Worm (Caenorhabditis elegans) whole organism, young adult: ENCODE measurements around the gene Y41G9A.10.

Experiments used
- B0261.1 ChIP-seq: sonication (generic microtip); optimal IDR thresholded peaks from 2 replicates; lab custom pipeline; 2016; ENCODE audit warnings: mild to moderate bottlenecking, missing genetic modification characterization, moderate library complexity, missing compliant biosample characterization
- B0336.3 ChIP-seq: fragments of 200-800 bp; sonication (Bioruptor generic); IDR thresholded peaks from 2 replicates; pipeline ENCODE4 v1.3.6; 2022; ENCODE audit warnings: missing genetic modification characterization, missing compliant biosample characterization
- C17E4.6 ChIP-seq: fragments of 200-800 bp; sonication (Bioruptor generic); IDR thresholded peaks from 2 replicates; pipeline ENCODE4 v1.3.6; 2022; ENCODE audit warnings: missing genetic modification reagents, missing genetic modification characterization, missing compliant biosample characterization
- D2030.7 ChIP-seq: fragments of 200-800 bp; sonication (Bioruptor generic); IDR thresholded peaks from 2 replicates; pipeline ENCODE4 v1.3.6; 2022; ENCODE audit warnings: missing genetic modification reagents, missing genetic modification characterization, missing compliant biosample characterization
- F22D6.2 ChIP-seq: sonication (generic microtip); optimal IDR thresholded peaks from 2 replicates; lab custom pipeline; 2016; ENCODE audit warnings: mild to moderate bottlenecking, missing genetic modification characterization, missing compliant biosample characterization
- F55B11.4 ChIP-seq: sonication (generic microtip); optimal IDR thresholded peaks from 2 replicates; lab custom pipeline; 2016; ENCODE audit warnings: missing compliant biosample characterization, missing genetic modification characterization, borderline replicate concordance; ENCODE audit not compliant: insufficient read depth
- Y53F4B.3 ChIP-seq: fragments of 200-800 bp; sonication (Bioruptor generic); IDR thresholded peaks from 2 replicates; pipeline ENCODE4 v1.3.6; 2022; ENCODE audit warnings: missing genetic modification reagents, missing genetic modification characterization, missing compliant biosample characterization
- Y53G8AR.9 ChIP-seq: fragments of 200-800 bp; sonication (Bioruptor generic); conservative IDR thresholded peaks from 2 replicates; pipeline ENCODE4 v1.3.6; 2022; ENCODE audit warnings: missing genetic modification reagents, missing genetic modification characterization, missing compliant biosample characterization
- Y56A3A.18 ChIP-seq: fragments of 200-800 bp; sonication (Bioruptor generic); IDR thresholded peaks from 2 replicates; pipeline ENCODE4 v1.3.6; 2022; ENCODE audit warnings: missing genetic modification reagents, missing genetic modification characterization, missing compliant biosample characterization
- Y67H2A.10 ChIP-seq: fragments of 200-800 bp; sonication (Bioruptor generic); conservative IDR thresholded peaks from 2 replicates; pipeline ENCODE4 v1.3.6; 2022; ENCODE audit warnings: missing genetic modification reagents, missing genetic modification characterization, missing compliant biosample characterization
- ZK185.1 ChIP-seq: sonication (generic microtip); optimal IDR thresholded peaks from 2 replicates; lab custom pipeline; 2016; ENCODE audit warnings: mild to moderate bottlenecking, missing genetic modification characterization, missing compliant biosample characterization; ENCODE audit not compliant: poor library complexity, severe bottlenecking
- aptf-2 ChIP-seq: fragments of 200-800 bp; sonication (Bioruptor generic); conservative IDR thresholded peaks from 2 replicates; pipeline ENCODE4 v1.3.6; 2022; ENCODE audit warnings: missing genetic modification reagents, missing genetic modification characterization, missing compliant biosample characterization
- atf-7 ChIP-seq: sonication (generic microtip); optimal IDR thresholded peaks from 2 replicates; lab custom pipeline; 2017; ENCODE audit warnings: mild to moderate bottlenecking, missing genetic modification characterization, missing compliant biosample characterization
- attf-3 ChIP-seq: fragments of 200-800 bp; sonication (Bioruptor generic); conservative IDR thresholded peaks from 2 replicates; pipeline ENCODE4 v1.3.6; 2022; ENCODE audit warnings: missing genetic modification reagents, missing genetic modification characterization, missing compliant biosample characterization
- bed-1 ChIP-seq: fragments of 200-800 bp; sonication (Bioruptor generic); IDR thresholded peaks from 2 replicates; pipeline ENCODE4 v1.3.6; 2022; ENCODE audit warnings: missing genetic modification reagents, missing genetic modification characterization, missing compliant biosample characterization
- ccch-3 ChIP-seq: fragments of 200-800 bp; sonication (Bioruptor generic); optimal IDR thresholded peaks from 2 replicates; lab custom pipeline; 2018; ENCODE audit warnings: mild to moderate bottlenecking, missing genetic modification characterization, missing compliant biosample characterization
- cebp-1 ChIP-seq, 2 experiments: fragments of 200-800 bp in 1 of 2; sonication (Bioruptor generic) in 1 of 2; sonication (generic microtip) in 1 of 2; IDR thresholded peaks in 1 of 2; optimal IDR thresholded peaks in 1 of 2; 2 replicates each; pipeline versions ENCODE4 v1.3.6 to Lab custom; 2017 to 2022; ENCODE audit warnings: missing compliant biosample characterization in 2 of 2, missing genetic modification characterization in 2 of 2, mild to moderate bottlenecking in 1 of 2, missing genetic modification reagents in 1 of 2, moderate library complexity in 1 of 2
- ceh-27 ChIP-seq: fragments of 200-800 bp; sonication (Bioruptor generic); optimal IDR thresholded peaks from 2 replicates; lab custom pipeline; 2018; ENCODE audit warnings: mild to moderate bottlenecking, missing genetic modification characterization, moderate library complexity, missing compliant biosample characterization
- dox-1 ChIP-seq: fragments of 200-800 bp; sonication (Bioruptor generic); IDR thresholded peaks from 2 replicates; pipeline ENCODE4 v1.3.6; 2022; ENCODE audit warnings: missing genetic modification reagents, missing genetic modification characterization, missing compliant biosample characterization
- dpl-1 ChIP-seq: fragments of 150-350 bp; optimal IDR thresholded peaks from 2 replicates; lab custom pipeline; 2014; ENCODE audit warnings: missing biosample characterization, missing genetic modification reagents, missing genetic modification characterization
- ekl-4 ChIP-seq: fragments of 200-800 bp; sonication (Bioruptor generic); IDR thresholded peaks from 2 replicates; pipeline ENCODE4 v1.3.6; 2022; ENCODE audit warnings: missing genetic modification reagents, missing genetic modification characterization, missing compliant biosample characterization
- him-1 ChIP-seq: sonication (generic microtip); optimal IDR thresholded peaks from 2 replicates; lab custom pipeline; 2016; ENCODE audit warnings: missing genotype, missing genetic modification reagents, missing genetic modification characterization, missing compliant biosample characterization
- lin-26 ChIP-seq: fragments of 200-800 bp; sonication (Bioruptor generic); IDR thresholded peaks from 2 replicates; pipeline ENCODE4 v1.3.6; 2022; ENCODE audit warnings: missing genetic modification reagents, missing genetic modification characterization, missing compliant biosample characterization
- lin-35 ChIP-seq, 3 experiments: fragments of 150-350 bp in 2 of 3; sonication (generic microtip) in 1 of 3; optimal IDR thresholded peaks; 2 replicates each; lab custom pipeline; 2014 to 2018; ENCODE audit warnings: missing biosample characterization in 3 of 3, missing genetic modification characterization in 3 of 3, missing genetic modification reagents in 3 of 3
- lsy-27 ChIP-seq: sonication (generic microtip); optimal IDR thresholded peaks from 2 replicates; lab custom pipeline; 2017; ENCODE audit warnings: missing genetic modification characterization, mild to moderate bottlenecking, missing compliant biosample characterization, antibody characterized with exemption, missing genotype, borderline replicate concordance; ENCODE audit not compliant: insufficient read depth
- madf-10 ChIP-seq: sonication (generic microtip); optimal IDR thresholded peaks from 2 replicates; lab custom pipeline; 2016; ENCODE audit warnings: mild to moderate bottlenecking, missing genetic modification characterization, missing compliant biosample characterization
- madf-3 ChIP-seq: fragments of 200-800 bp; sonication (Bioruptor generic); IDR thresholded peaks from 2 replicates; pipeline ENCODE4 v1.3.6; 2022; ENCODE audit warnings: missing genetic modification reagents, missing genetic modification characterization, missing compliant biosample characterization
- madf-6 ChIP-seq: fragments of 200-800 bp; sonication (Bioruptor generic); IDR thresholded peaks from 2 replicates; pipeline ENCODE4 v1.3.6; 2022; ENCODE audit warnings: missing genetic modification reagents, missing genetic modification characterization, missing compliant biosample characterization
- nfya-2 ChIP-seq: fragments of 200-800 bp; sonication (Bioruptor generic); IDR thresholded peaks from 2 replicates; pipeline ENCODE4 v1.3.6; 2022; ENCODE audit warnings: missing genetic modification reagents, missing genetic modification characterization, missing compliant biosample characterization
- nfyb-1 ChIP-seq: fragments of 200-800 bp; sonication (Bioruptor generic); IDR thresholded peaks from 2 replicates; pipeline ENCODE4 v1.3.6; 2022; ENCODE audit warnings: missing genetic modification reagents, missing genetic modification characterization, missing compliant biosample characterization
- nhr-27 ChIP-seq: fragments of 200-800 bp; sonication (Bioruptor generic); optimal IDR thresholded peaks from 2 replicates; lab custom pipeline; 2018; ENCODE audit warnings: mild to moderate bottlenecking, missing genetic modification characterization, moderate library complexity, missing compliant biosample characterization
- nhr-80 ChIP-seq: sonication (generic microtip); optimal IDR thresholded peaks from 2 replicates; lab custom pipeline; 2016; ENCODE audit warnings: missing genetic modification characterization, missing compliant biosample characterization
- nhr-90 ChIP-seq: sonication (generic microtip); optimal IDR thresholded peaks from 2 replicates; lab custom pipeline; 2016; ENCODE audit warnings: missing genotype, mild to moderate bottlenecking, missing genetic modification characterization, missing compliant biosample characterization
- pha-4 ChIP-seq: fragments of 150-350 bp; sonication (generic microtip); optimal IDR thresholded peaks from 2 replicates; lab custom pipeline; 2014; ENCODE audit warnings: missing biosample characterization, missing genetic modification reagents, missing genetic modification characterization
- rec-8 ChIP-seq, 2 experiments: sonication (generic microtip); optimal IDR thresholded peaks; 2 replicates each; lab custom pipeline; 2016; ENCODE audit warnings: mild to moderate bottlenecking in 2 of 2, missing genetic modification characterization in 2 of 2, missing genetic modification reagents in 2 of 2, missing genotype in 2 of 2, missing biosample characterization in 1 of 2, missing compliant biosample characterization in 1 of 2, moderate library complexity in 1 of 2
- repo-1 ChIP-seq: sonication (generic microtip); optimal IDR thresholded peaks from 2 replicates; lab custom pipeline; 2017; ENCODE audit warnings: mild to moderate bottlenecking, missing genetic modification characterization, missing compliant biosample characterization
- snpc-3.4 ChIP-seq: sonication (generic microtip); optimal IDR thresholded peaks from 2 replicates; lab custom pipeline; 2017; ENCODE audit warnings: missing genetic modification characterization, mild to moderate bottlenecking, missing compliant biosample characterization, antibody characterized with exemption, moderate library complexity, missing genotype, missing genetic modification reagents
- snpc-4 ChIP-seq, 5 experiments: fragments of 150-350 bp in 1 of 5; sonication (generic microtip) in 4 of 5; optimal IDR thresholded peaks; 2 replicates each; lab custom pipeline; 2014 to 2018; ENCODE audit warnings: missing genetic modification characterization in 5 of 5, missing biosample characterization in 3 of 5, antibody characterized with exemption in 2 of 5, mild to moderate bottlenecking in 2 of 5, missing compliant biosample characterization in 2 of 5, missing genotype in 2 of 5, moderate library complexity in 2 of 5, missing genetic modification reagents in 1 of 5
- ztf-18 ChIP-seq: sonication (generic microtip); optimal IDR thresholded peaks from 2 replicates; lab custom pipeline; 2016; ENCODE audit warnings: missing genotype, mild to moderate bottlenecking, missing genetic modification characterization, missing compliant biosample characterization
- ztf-6 ChIP-seq: fragments of 200-800 bp; sonication (Bioruptor generic); IDR thresholded peaks from 2 replicates; pipeline ENCODE4 v1.3.6; 2022; ENCODE audit warnings: missing genetic modification reagents, missing genetic modification characterization, missing compliant biosample characterization

Y41G9A.10 gene

ce11 chrX:2978100-2978499 is 31.7 kb upstream of the Y41G9A.10 start:
- TF ChIP-seq snpc-4 (GFP tag; optimal IDR thresholded peaks at IDR 0.05; lab: Kevin White, UChicago) (no peak), snpc-4 (tag; optimal IDR thresholded peaks at IDR 0.05; lab: Kevin White, UChicago) (peak in 2 of 4 experiments; percentile 55 to 68), snpc-3.4 (tag; lab: Kevin White, UChicago) (no peak)

ce11 chrX:2976148-2976547 is 29.8 kb upstream of the Y41G9A.10 start, which contains the start of gene aakg-3:
Gene aakg-3 (plus strand): TSS chrX:2976448.
- TF ChIP-seq atf-7: no peak
- TF ChIP-seq rec-8 (tag; optimal IDR thresholded peaks at IDR 0.05; lab: Kevin White, UChicago): no peak
- TF ChIP-seq ztf-6 (GFP tag; lab: Robert Waterston, UW): no peak
- TF ChIP-seq C17E4.6: no peak
- TF ChIP-seq ekl-4 (GFP tag; lab: Robert Waterston, UW): no peak

- no peak for TF ChIP-seq B0336.3 (GFP tag; lab: Robert Waterston, UW)
- no peak for TF ChIP-seq lin-26 (GFP tag; lab: Robert Waterston, UW)
- TF ChIP-seq madf-6 (GFP tag; lab: Robert Waterston, UW): no peak
- TF ChIP-seq cebp-1 (GFP tag; IDR thresholded peaks at IDR 0.05; lab: Robert Waterston, UW): no peak
- TF ChIP-seq cebp-1 (tag; optimal IDR thresholded peaks at IDR 0.05; lab: Kevin White, UChicago): no peak
- no peak for TF ChIP-seq C17E4.6
- TF ChIP-seq Y53G8AR.9 (GFP tag; lab: Robert Waterston, UW): no peak
- no peak for TF ChIP-seq lin-35 (GFP tag; optimal IDR thresholded peaks at IDR 0.05; lab: Kevin White, UChicago)
- no peak for TF ChIP-seq B0261.1 (tag; lab: Kevin White, UChicago)
- TF ChIP-seq nfya-2 (GFP tag; lab: Robert Waterston, UW): no peak
- no peak for TF ChIP-seq madf-3 (GFP tag; lab: Robert Waterston, UW)
- TF ChIP-seq nfyb-1 (GFP tag; lab: Robert Waterston, UW): no peak
- no peak for TF ChIP-seq ccch-3
- TF ChIP-seq dox-1 (GFP tag; lab: Robert Waterston, UW): no peak
- TF ChIP-seq dpl-1 (GFP tag; lab: Kevin White, UChicago): no peak
- TF ChIP-seq ZK185.1: no peak
- no peak for TF ChIP-seq repo-1 (tag; lab: Kevin White, UChicago)
- no peak for TF ChIP-seq lsy-27 (tag; lab: Kevin White, UChicago)
- TF ChIP-seq aptf-2 (GFP tag; lab: Robert Waterston, UW): no peak
- TF ChIP-seq, all 124 proteins: peak for 0
Measured at ce11 chrX:2975421-2975820, 29.1 kb upstream of the Y41G9A.10 start.

ce11 chrX:2972272-2973042 is 26.1 kb upstream of the Y41G9A.10 start:
- TF ChIP-seq nhr-90 (tag; lab: Kevin White, UChicago) (no peak), madf-10 (tag; lab: Kevin White, UChicago) (peak; percentile 4), ekl-4 (GFP tag; lab: Robert Waterston, UW) (peak; percentile 56), Y56A3A.18 (no peak), ZK185.1 (peak; percentile 37), bed-1 (no peak), attf-3 (no peak), snpc-3.4 (tag; lab: Kevin White, UChicago) (no peak), ztf-18 (tag; lab: Kevin White, UChicago) (no peak), nhr-80 (peak; percentile 43), rec-8 (tag; optimal IDR thresholded peaks at IDR 0.05; lab: Kevin White, UChicago) (no peak), D2030.7 (GFP tag; lab: Robert Waterston, UW) (no peak), Y67H2A.10 (no peak), him-1 (tag; lab: Kevin White, UChicago) (no peak), ztf-6 (GFP tag; lab: Robert Waterston, UW) (no peak), ceh-27 (peak; percentile 12), F22D6.2 (tag; lab: Kevin White, UChicago) (peak; percentile 34), pha-4 (tag; lab: Kevin White, UChicago) (no peak), Y53F4B.3 (GFP tag; lab: Robert Waterston, UW) (no peak), nhr-27 (tag; lab: Kevin White, UChicago) (no peak), F55B11.4 (tag; lab: Kevin White, UChicago) (no peak)
